Worm (Caenorhabditis elegans) whole organism, L3 larva: Measurements from ENCODE around the gene cdk-12.
A peak's percentile ranks its signal among the peaks of the same experiment; 100 is the strongest.

Experiments
- ZK546.5 ChIP-seq: sonication (generic microtip); optimal IDR thresholded peaks from 2 replicates; lab custom pipeline; 2017; ENCODE audit warnings: missing biosample characterization, missing genetic modification characterization
- aly-2 ChIP-seq: fragments of 150-350 bp; optimal IDR thresholded peaks from 2 replicates; lab custom pipeline; 2014; ENCODE audit warnings: missing biosample characterization, missing genetic modification characterization
- ama-1 ChIP-seq: fragments of 150-350 bp; optimal IDR thresholded peaks from 2 replicates; lab custom pipeline; 2018
- ceh-16 ChIP-seq: sonication (generic microtip); optimal IDR thresholded peaks from 2 replicates; lab custom pipeline; 2017; ENCODE audit warnings: missing biosample characterization, missing genetic modification characterization
- ceh-82 ChIP-seq: fragments of 150-350 bp; optimal IDR thresholded peaks from 2 replicates; lab custom pipeline; 2014; ENCODE audit warnings: missing biosample characterization, missing genetic modification characterization
- ceh-9 ChIP-seq: sonication (generic microtip); optimal IDR thresholded peaks from 2 replicates; lab custom pipeline; 2018; ENCODE audit warnings: missing biosample characterization, missing genetic modification characterization
- daf-12 ChIP-seq: fragments of 150-350 bp; optimal IDR thresholded peaks from 2 replicates; lab custom pipeline; 2014; ENCODE audit warnings: missing biosample characterization, missing genetic modification reagents, missing genetic modification characterization
- egl-5 ChIP-seq: fragments of 150-350 bp; optimal IDR thresholded peaks from 2 replicates; lab custom pipeline; 2017; ENCODE audit warnings: missing biosample characterization, missing genetic modification reagents, missing genetic modification characterization, inconsistent platforms
- elt-1 ChIP-seq: fragments of 150-350 bp; optimal IDR thresholded peaks from 2 replicates; lab custom pipeline; 2014; ENCODE audit warnings: missing biosample characterization, missing genetic modification characterization
- elt-2 ChIP-seq: sonication (generic microtip); optimal IDR thresholded peaks from 2 replicates; lab custom pipeline; 2016; ENCODE audit warnings: missing genetic modification reagents, mild to moderate bottlenecking, missing genetic modification characterization, missing compliant biosample characterization
- elt-3 ChIP-seq, 3 experiments: fragments of 150-350 bp in 1 of 3; sonication (generic microtip) in 2 of 3; optimal IDR thresholded peaks; 2 replicates in 2 of 3; 4 replicates in 1 of 3; lab custom pipeline; 2014 to 2017; ENCODE audit warnings: missing biosample characterization in 3 of 3, missing genetic modification characterization in 3 of 3
- eor-1 ChIP-seq, 2 experiments: fragments of 150-350 bp; optimal IDR thresholded peaks; 2 replicates each; lab custom pipeline; 2014 to 2018; ENCODE audit warnings: missing biosample characterization in 2 of 2, missing genetic modification characterization in 2 of 2
- fkh-10 ChIP-seq: sonication (generic microtip); optimal IDR thresholded peaks from 2 replicates; lab custom pipeline; 2017; ENCODE audit warnings: missing biosample characterization, missing genetic modification reagents, missing genetic modification characterization
- fkh-2 ChIP-seq: fragments of 150-350 bp; optimal IDR thresholded peaks from 2 replicates; lab custom pipeline; 2014; ENCODE audit warnings: missing biosample characterization, missing genetic modification reagents, missing genetic modification characterization
- fos-1 ChIP-seq: fragments of 150-350 bp; optimal IDR thresholded peaks from 2 replicates; lab custom pipeline; 2014; ENCODE audit warnings: missing biosample characterization, missing genetic modification characterization
- hmg-11 ChIP-seq: sonication (generic microtip); optimal IDR thresholded peaks from 2 replicates; lab custom pipeline; 2016; ENCODE audit warnings: missing genetic modification characterization, missing compliant biosample characterization
- jun-1 ChIP-seq: fragments of 150-350 bp; optimal IDR thresholded peaks from 2 replicates; lab custom pipeline; 2014; ENCODE audit warnings: missing biosample characterization, missing genetic modification reagents, missing genetic modification characterization
- lin-15B ChIP-seq: fragments of 150-350 bp; optimal IDR thresholded peaks from 2 replicates; lab custom pipeline; 2014; ENCODE audit warnings: missing biosample characterization, missing genetic modification characterization
- lsy-12 ChIP-seq: sonication (generic microtip); optimal IDR thresholded peaks from 2 replicates; lab custom pipeline; 2016; ENCODE audit warnings: mild to moderate bottlenecking, missing genetic modification characterization, missing compliant biosample characterization
- mml-1 ChIP-seq: fragments of 150-350 bp; sonication (generic microtip); optimal IDR thresholded peaks from 3 replicates; lab custom pipeline; 2014; ENCODE audit warnings: missing biosample characterization, missing genetic modification characterization
- nfya-1 ChIP-seq: sonication (generic microtip); optimal IDR thresholded peaks from 2 replicates; lab custom pipeline; 2017; ENCODE audit warnings: missing genetic modification characterization, mild to moderate bottlenecking, missing compliant biosample characterization, antibody characterized with exemption, moderate library complexity; ENCODE audit not compliant: insufficient read depth
- nhr-11 ChIP-seq: fragments of 150-350 bp; optimal IDR thresholded peaks from 2 replicates; lab custom pipeline; 2014; ENCODE audit warnings: missing biosample characterization, missing genetic modification characterization
- nhr-12 ChIP-seq: fragments of 150-350 bp; optimal IDR thresholded peaks from 2 replicates; lab custom pipeline; 2014; ENCODE audit warnings: missing biosample characterization, missing genetic modification characterization
- nhr-23 ChIP-seq: fragments of 150-350 bp; optimal IDR thresholded peaks from 2 replicates; lab custom pipeline; 2014; ENCODE audit warnings: missing biosample characterization, missing genetic modification reagents, missing genetic modification characterization
- nhr-25 ChIP-seq: sonication (generic microtip); optimal IDR thresholded peaks from 2 replicates; lab custom pipeline; 2017; ENCODE audit warnings: missing biosample characterization, missing genetic modification characterization
- nhr-28 ChIP-seq: fragments of 150-350 bp; optimal IDR thresholded peaks from 2 replicates; lab custom pipeline; 2014; ENCODE audit warnings: missing biosample characterization, missing genetic modification characterization
- nhr-43 ChIP-seq: sonication (generic microtip); optimal IDR thresholded peaks from 2 replicates; lab custom pipeline; 2016; ENCODE audit warnings: mild to moderate bottlenecking, missing genetic modification characterization, missing compliant biosample characterization; ENCODE audit not compliant: poor library complexity, severe bottlenecking
- nhr-67 ChIP-seq: fragments of 150-350 bp; optimal IDR thresholded peaks from 2 replicates; lab custom pipeline; 2014; ENCODE audit warnings: missing biosample characterization, missing genetic modification characterization
- nhr-77 ChIP-seq: fragments of 150-350 bp; optimal IDR thresholded peaks from 2 replicates; lab custom pipeline; 2014; ENCODE audit warnings: missing biosample characterization, missing genetic modification characterization
- pha-4 ChIP-seq: fragments of 150-350 bp; optimal IDR thresholded peaks from 2 replicates; lab custom pipeline; 2014; ENCODE audit warnings: missing biosample characterization, missing genetic modification reagents, missing genetic modification characterization
- pqm-1 ChIP-seq: fragments of 150-350 bp; optimal IDR thresholded peaks from 2 replicates; lab custom pipeline; 2017; ENCODE audit warnings: missing biosample characterization, missing genetic modification characterization, inconsistent platforms
- sea-2 ChIP-seq: fragments of 150-350 bp; sonication (generic microtip); optimal IDR thresholded peaks from 4 replicates; lab custom pipeline; 2014; ENCODE audit warnings: missing biosample characterization, missing genetic modification reagents, missing genetic modification characterization
- skn-1 ChIP-seq: fragments of 150-350 bp; optimal IDR thresholded peaks from 2 replicates; lab custom pipeline; 2014; ENCODE audit warnings: missing biosample characterization, missing genetic modification characterization
- snpc-4 ChIP-seq: fragments of 150-350 bp; optimal IDR thresholded peaks from 2 replicates; lab custom pipeline; 2014; ENCODE audit warnings: missing biosample characterization, missing genetic modification characterization
- tbx-2 ChIP-seq: sonication (generic microtip); optimal IDR thresholded peaks from 2 replicates; lab custom pipeline; 2016; ENCODE audit warnings: mild to moderate bottlenecking, missing genetic modification characterization, missing compliant biosample characterization
- unc-39 ChIP-seq: sonication (generic microtip); optimal IDR thresholded peaks from 4 replicates; lab custom pipeline; 2017; ENCODE audit warnings: missing biosample characterization, missing genetic modification characterization
- unc-62 ChIP-seq: fragments of 150-350 bp; sonication (generic microtip); optimal IDR thresholded peaks from 4 replicates; lab custom pipeline; 2014; ENCODE audit warnings: missing biosample characterization, missing genetic modification reagents, missing genetic modification characterization
- ztf-11 ChIP-seq: fragments of 150-350 bp; optimal IDR thresholded peaks from 2 replicates; lab custom pipeline; 2014; ENCODE audit warnings: missing biosample characterization, missing genetic modification characterization
- ztf-4 ChIP-seq: fragments of 150-350 bp; optimal IDR thresholded peaks from 2 replicates; lab custom pipeline; 2014; ENCODE audit warnings: missing biosample characterization, missing genetic modification characterization

The cdk-12 gene

ce11 chrIII:4372894-4373293, 40.1 kb downstream of the cdk-12 start:
- TF ChIP-seq pha-4 (tag; lab: Kevin White, UChicago): peak; percentile 24
- no peak for TF ChIP-seq elt-2 (tag; lab: Kevin White, UChicago)
- TF ChIP-seq, all 47 proteins: peak for 1

- TF ChIP-seq mml-1 (tag; lab: Kevin White, UChicago): no peak
- no peak for TF ChIP-seq elt-1
- TF ChIP-seq unc-39 (tag; lab: Kevin White, UChicago): no peak
- no peak for TF ChIP-seq pqm-1 (tag; lab: Kevin White, UChicago)
- TF ChIP-seq ceh-82 (tag; lab: Kevin White, UChicago): no peak
- TF ChIP-seq egl-5 (tag; lab: Kevin White, UChicago): no peak
- TF ChIP-seq ztf-11 (tag; lab: Kevin White, UChicago): no peak
- no peak for TF ChIP-seq snpc-4 (tag; lab: Kevin White, UChicago)
- TF ChIP-seq nhr-43 (tag; lab: Kevin White, UChicago): no peak
- no peak for TF ChIP-seq ceh-16 (tag; lab: Kevin White, UChicago)
- TF ChIP-seq nhr-67: no peak
- TF ChIP-seq ZK546.5 (tag; lab: Kevin White, UChicago): no peak
- no peak for TF ChIP-seq nhr-28 (tag; lab: Kevin White, UChicago)
- no peak for TF ChIP-seq eor-1 (tag; optimal IDR thresholded peaks at IDR 0.05; lab: Kevin White, UChicago)
- no peak for TF ChIP-seq nfya-1 (tag; lab: Kevin White, UChicago)
- no peak for TF ChIP-seq nhr-23 (tag; lab: Kevin White, UChicago)
- no peak for TF ChIP-seq lin-15B (tag; lab: Kevin White, UChicago)
- no peak for TF ChIP-seq jun-1 (tag; lab: Kevin White, UChicago)
- TF ChIP-seq fos-1 (tag; lab: Kevin White, UChicago): no peak
- TF ChIP-seq nhr-12 (tag; lab: Kevin White, UChicago): no peak
- TF ChIP-seq, all 47 proteins: peak for 0
Observed at ce11 chrIII:4374854-4375253, 42.1 kb downstream of the cdk-12 start, which contains the start of gene pals-26. pals-26 (plus strand) TSS chrIII:4375154.

ce11 chrIII:4378600-4379293, 46.0 kb downstream of the cdk-12 start:
- TF ChIP-seq nfya-1 (tag; lab: Kevin White, UChicago) (peak; percentile 34), nhr-25 (tag; lab: Kevin White, UChicago) (peak; percentile 67), nhr-43 (tag; lab: Kevin White, UChicago) (peak; percentile 54), tbx-2 (tag; lab: Kevin White, UChicago) (peak; percentile 29), nhr-77 (peak; percentile 49), ztf-4 (tag; lab: Kevin White, UChicago) (peak; percentile 63), elt-3 (tag; optimal IDR thresholded peaks at IDR 0.05; lab: Kevin White, UChicago) (peak in 1 of 3 experiments; percentile 16), jun-1 (tag; lab: Kevin White, UChicago) (peak; percentile 9), elt-2 (tag; lab: Kevin White, UChicago) (peak; percentile 40), nhr-23 (tag; lab: Kevin White, UChicago) (peak; percentile 54), hmg-11 (tag; lab: Kevin White, UChicago) (peak; percentile 68), lsy-12 (tag; lab: Kevin White, UChicago) (peak; percentile 44), pha-4 (tag; lab: Kevin White, UChicago) (peak; percentile 29)

- TF ChIP-seq daf-12 (tag; lab: Kevin White, UChicago) (no peak), ceh-9 (no peak), jun-1 (tag; lab: Kevin White, UChicago) (no peak), nhr-23 (tag; lab: Kevin White, UChicago) (no peak), ZK546.5 (tag; lab: Kevin White, UChicago) (no peak), ama-1 (no peak), ceh-82 (tag; lab: Kevin White, UChicago) (no peak), mml-1 (tag; lab: Kevin White, UChicago) (no peak), fkh-2 (tag; lab: Kevin White, UChicago) (no peak), pqm-1 (tag; lab: Kevin White, UChicago) (no peak), elt-1 (no peak), unc-62 (no peak), fkh-10 (no peak), aly-2 (tag; lab: Kevin White, UChicago) (no peak), pha-4 (tag; lab: Kevin White, UChicago) (no peak), skn-1 (no peak), sea-2 (no peak), nhr-11 (no peak)
Observed at ce11 chrIII:4379717-4380116, 46.9 kb downstream of the cdk-12 start, which contains the start of gene B0284.3. B0284.3 (minus strand) TSS chrIII:4379817.
